Fruit fly (Drosophila melanogaster) whole organism, embryonic: ENCODE results near the gene pHCl-1.

Experiments used
- Atf6 ChIP-seq: fragments of 200-800 bp; sonication (Bioruptor generic); IDR thresholded peaks from 2 replicates; pipeline ENCODE4 v1.3.6; 2022; ENCODE audit warnings: missing biosample characterization, missing genetic modification characterization
- CG10543 ChIP-seq: fragments of 200-800 bp; sonication (Bioruptor generic); optimal IDR thresholded peaks from 3 replicates; lab custom pipeline; 2017; ENCODE audit warnings: missing biosample characterization, mild to moderate bottlenecking, missing genetic modification characterization, moderate library complexity
- CG10959 ChIP-seq: fragments of 200-800 bp; sonication (Bioruptor generic); IDR thresholded peaks from 2 replicates; pipeline ENCODE4 v1.3.6; 2022; ENCODE audit warnings: missing biosample characterization, missing genetic modification characterization
- CG12104 ChIP-seq: fragments of 200-800 bp; sonication (Bioruptor generic); optimal IDR thresholded peaks from 3 replicates; lab custom pipeline; 2016; ENCODE audit warnings: missing biosample characterization, missing genetic modification characterization
- CG12391 ChIP-seq: fragments of 200-800 bp; sonication (Bioruptor generic); optimal IDR thresholded peaks from 3 replicates; lab custom pipeline; 2018; ENCODE audit warnings: missing biosample characterization, mild to moderate bottlenecking, missing genetic modification characterization, moderate library complexity
- CG17186 ChIP-seq: fragments of 200-800 bp; sonication (Bioruptor generic); optimal IDR thresholded peaks from 3 replicates; lab custom pipeline; 2017; ENCODE audit warnings: missing biosample characterization, missing genetic modification reagents, missing genetic modification characterization
- CG1792 ChIP-seq: fragments of 200-800 bp; sonication (Bioruptor generic); optimal IDR thresholded peaks from 2 replicates; lab custom pipeline; 2016; ENCODE audit warnings: missing biosample characterization, missing genetic modification characterization
- CG18011 ChIP-seq: fragments of 200-800 bp; sonication (Bioruptor generic); optimal IDR thresholded peaks from 2 replicates; lab custom pipeline; 2017; ENCODE audit warnings: missing biosample characterization, missing genetic modification characterization, mild to moderate bottlenecking, moderate library complexity, missing genotype
- CG18262 ChIP-seq: fragments of 200-800 bp; optimal IDR thresholded peaks from 3 replicates; lab custom pipeline; 2019; ENCODE audit warnings: missing biosample characterization, mild to moderate bottlenecking, missing genetic modification characterization, moderate library complexity
- CG31441 ChIP-seq: fragments of 200-800 bp; sonication (Bioruptor generic); IDR thresholded peaks from 2 replicates; pipeline ENCODE4 v1.3.6; 2022; ENCODE audit warnings: missing biosample characterization, missing genetic modification characterization
- CG32532 ChIP-seq: fragments of 200-800 bp; sonication (Bioruptor generic); IDR thresholded peaks from 2 replicates; pipeline ENCODE4 v1.3.6; 2022; ENCODE audit warnings: missing biosample characterization, missing genetic modification characterization
- CG3407 ChIP-seq: fragments of 200-800 bp; sonication (Bioruptor generic); optimal IDR thresholded peaks from 2 replicates; lab custom pipeline; 2018; ENCODE audit warnings: missing biosample characterization, mild to moderate bottlenecking, missing genetic modification characterization
- CG4617 ChIP-seq: fragments of 200-800 bp; sonication (Bioruptor generic); optimal IDR thresholded peaks from 3 replicates; lab custom pipeline; 2016; ENCODE audit warnings: missing biosample characterization, missing genetic modification characterization, borderline replicate concordance
- CG5245 ChIP-seq: fragments of 200-800 bp; sonication (Bioruptor generic); optimal IDR thresholded peaks from 3 replicates; lab custom pipeline; 2016; ENCODE audit warnings: missing biosample characterization, missing genetic modification characterization
- CG9215 ChIP-seq: fragments of 200-800 bp; sonication (Bioruptor generic); IDR thresholded peaks from 2 replicates; pipeline ENCODE4 v1.3.6; 2022; ENCODE audit warnings: missing biosample characterization, missing genetic modification characterization
- CG9437 ChIP-seq: fragments of 200-800 bp; sonication (Bioruptor generic); optimal IDR thresholded peaks from 2 replicates; lab custom pipeline; 2018; ENCODE audit warnings: missing biosample characterization, mild to moderate bottlenecking, missing genetic modification characterization
- D ChIP-seq, 2 experiments: fragments of 200-800 bp in 1 of 2; fragments of >200 bp in 1 of 2; sonication (Bioruptor generic) in 1 of 2; optimal IDR thresholded peaks; 2 replicates in 1 of 2; 3 replicates in 1 of 2; lab custom pipeline; 2017; ENCODE audit warnings: mild to moderate bottlenecking in 1 of 2, missing biosample characterization in 1 of 2, missing genetic modification characterization in 1 of 2, missing genetic modification reagents in 1 of 2
- D19B ChIP-seq: fragments of 200-800 bp; sonication (Bioruptor generic); optimal IDR thresholded peaks from 2 replicates; lab custom pipeline; 2017; ENCODE audit warnings: missing biosample characterization, mild to moderate bottlenecking, missing genetic modification characterization
- Dp ChIP-seq: fragments of 200-800 bp; sonication (Bioruptor generic); optimal IDR thresholded peaks from 2 replicates; lab custom pipeline; 2018; ENCODE audit warnings: missing biosample characterization, mild to moderate bottlenecking, missing genetic modification characterization, moderate library complexity
- E2f2 ChIP-seq: fragments of 200-800 bp; sonication (Bioruptor generic); IDR thresholded peaks from 2 replicates; pipeline ENCODE4 v1.3.6; 2022; ENCODE audit warnings: missing biosample characterization, missing genetic modification characterization
- Eip74EF ChIP-seq, 2 experiments: fragments of 200-800 bp in 1 of 2; fragments of >200 bp in 1 of 2; sonication (Bioruptor generic) in 1 of 2; optimal IDR thresholded peaks; 2 replicates each; lab custom pipeline; 2017 to 2019; ENCODE audit warnings: missing biosample characterization in 2 of 2, missing genetic modification characterization in 2 of 2, mild to moderate bottlenecking in 1 of 2, moderate library complexity in 1 of 2
- HLHmδ ChIP-seq: fragments of 200-800 bp; sonication (Bioruptor generic); optimal IDR thresholded peaks from 2 replicates; lab custom pipeline; 2018; ENCODE audit warnings: missing biosample characterization, mild to moderate bottlenecking, missing genetic modification characterization, moderate library complexity
- NC2β ChIP-seq: fragments of 200-800 bp; sonication (Bioruptor generic); optimal IDR thresholded peaks from 2 replicates; lab custom pipeline; 2016; ENCODE audit warnings: missing biosample characterization, missing genetic modification characterization
- Opbp ChIP-seq: fragments of 200-800 bp; sonication (Bioruptor generic); IDR thresholded peaks from 3 replicates; pipeline ENCODE4 v1.3.6; 2022; ENCODE audit warnings: missing biosample characterization, missing genetic modification characterization; ENCODE audit not compliant: partially characterized antibody
- Poxn ChIP-seq: fragments of 200-800 bp; sonication (Bioruptor generic); IDR thresholded peaks from 2 replicates; pipeline ENCODE4 v1.3.6; 2022; ENCODE audit warnings: missing biosample characterization, missing genetic modification characterization
- aop ChIP-seq: fragments of 200-800 bp; sonication (Bioruptor generic); IDR thresholded peaks from 2 replicates; pipeline ENCODE4 v1.3.6; 2022; ENCODE audit warnings: missing biosample characterization, missing genetic modification characterization
- cg ChIP-seq: fragments of 200-800 bp; sonication (Bioruptor generic); optimal IDR thresholded peaks from 3 replicates; lab custom pipeline; 2019; ENCODE audit warnings: missing biosample characterization, mild to moderate bottlenecking, missing genetic modification characterization, moderate library complexity
- dysf ChIP-seq: fragments of 200-800 bp; sonication (Bioruptor generic); IDR thresholded peaks from 3 replicates; pipeline ENCODE4 v1.3.6; 2022; ENCODE audit warnings: missing biosample characterization, missing genetic modification characterization
- exex ChIP-seq: fragments of 200-800 bp; sonication (Bioruptor generic); optimal IDR thresholded peaks from 4 replicates; lab custom pipeline; 2018; ENCODE audit warnings: missing biosample characterization, mild to moderate bottlenecking, missing genetic modification characterization, moderate library complexity
- fru ChIP-seq: fragments of >200 bp; optimal IDR thresholded peaks from 2 replicates; lab custom pipeline; 2017
- gce ChIP-seq: fragments of 200-800 bp; sonication (Bioruptor generic); IDR thresholded peaks from 3 replicates; pipeline ENCODE4 v1.3.6; 2022; ENCODE audit warnings: missing biosample characterization, missing genetic modification characterization
- ham ChIP-seq: fragments of 200-800 bp; sonication (Bioruptor generic); IDR thresholded peaks from 2 replicates; pipeline ENCODE4 v1.3.6; 2022; ENCODE audit warnings: missing biosample characterization, missing genetic modification characterization
- hth ChIP-seq: fragments of >200 bp; optimal IDR thresholded peaks from 2 replicates; lab custom pipeline; 2017; ENCODE audit warnings: inconsistent platforms
- kni ChIP-seq: fragments of 200-800 bp; sonication (Bioruptor generic); optimal IDR thresholded peaks from 3 replicates; lab custom pipeline; 2017; ENCODE audit warnings: mild to moderate bottlenecking, missing biosample characterization, missing genetic modification reagents, missing genetic modification characterization
- lola ChIP-seq, 3 experiments: fragments of >200 bp in 2 of 3; fragments of 200-800 bp in 1 of 3; sonication (Bioruptor generic) in 1 of 3; optimal IDR thresholded peaks; 2 replicates each; lab custom pipeline; 2017 to 2019; ENCODE audit warnings: missing biosample characterization in 3 of 3, missing genetic modification characterization in 3 of 3, mild to moderate bottlenecking in 1 of 3, moderate library complexity in 1 of 3
- lov ChIP-seq, 2 experiments: fragments of 200-800 bp in 1 of 2; fragments of >200 bp in 1 of 2; sonication (Bioruptor generic) in 1 of 2; IDR thresholded peaks in 1 of 2; optimal IDR thresholded peaks in 1 of 2; 2 replicates in 1 of 2; 3 replicates in 1 of 2; pipeline versions ENCODE4 v1.3.6 to Lab custom; 2017 to 2022; ENCODE audit warnings: missing biosample characterization in 1 of 2, missing genetic modification characterization in 1 of 2
- nmo ChIP-seq: fragments of 200-800 bp; sonication (Bioruptor generic); optimal IDR thresholded peaks from 2 replicates; lab custom pipeline; 2018; ENCODE audit warnings: missing biosample characterization, mild to moderate bottlenecking, missing genetic modification characterization, moderate library complexity
- org-1 ChIP-seq: fragments of 200-800 bp; sonication (Bioruptor generic); optimal IDR thresholded peaks from 2 replicates; lab custom pipeline; 2017; ENCODE audit warnings: missing biosample characterization, missing genetic modification characterization
- pb ChIP-seq: fragments of 200-800 bp; sonication (Bioruptor generic); optimal IDR thresholded peaks from 3 replicates; lab custom pipeline; 2016; ENCODE audit warnings: missing biosample characterization, missing genetic modification characterization
- pum ChIP-seq: fragments of 200-800 bp; sonication (Bioruptor generic); optimal IDR thresholded peaks from 2 replicates; lab custom pipeline; 2016; ENCODE audit warnings: missing biosample characterization, missing genetic modification characterization
- pzg ChIP-seq: fragments of 200-800 bp; sonication (Bioruptor generic); optimal IDR thresholded peaks from 3 replicates; lab custom pipeline; 2018; ENCODE audit warnings: missing biosample characterization, mild to moderate bottlenecking, missing genetic modification characterization, moderate library complexity
- sd ChIP-seq: fragments of 200-800 bp; sonication (Bioruptor generic); optimal IDR thresholded peaks from 3 replicates; lab custom pipeline; 2018; ENCODE audit warnings: missing biosample characterization, mild to moderate bottlenecking, missing genetic modification characterization, moderate library complexity
- shn ChIP-seq: fragments of 200-800 bp; sonication (Bioruptor generic); optimal IDR thresholded peaks from 3 replicates; lab custom pipeline; 2016; ENCODE audit warnings: missing biosample characterization, missing genetic modification characterization
- sima ChIP-seq: fragments of 200-800 bp; sonication (Bioruptor generic); optimal IDR thresholded peaks from 2 replicates; lab custom pipeline; 2016; ENCODE audit warnings: missing biosample characterization, missing genetic modification characterization
- tna ChIP-seq: fragments of 200-800 bp; sonication (Bioruptor generic); IDR thresholded peaks from 2 replicates; pipeline ENCODE4 v1.3.6; 2022; ENCODE audit warnings: missing biosample characterization, missing genetic modification characterization; ENCODE audit not compliant: partially characterized antibody
- trem ChIP-seq: fragments of 200-800 bp; optimal IDR thresholded peaks from 3 replicates; lab custom pipeline; 2019; ENCODE audit warnings: missing biosample characterization, mild to moderate bottlenecking, missing genetic modification characterization, moderate library complexity
- tup ChIP-seq: fragments of 200-800 bp; sonication (Bioruptor generic); optimal IDR thresholded peaks from 2 replicates; lab custom pipeline; 2016; ENCODE audit warnings: missing biosample characterization, mild to moderate bottlenecking, missing genetic modification characterization, moderate library complexity
- z ChIP-seq: fragments of 200-800 bp; sonication (Bioruptor generic); IDR thresholded peaks from 3 replicates; pipeline ENCODE4 v1.3.6; 2022; ENCODE audit warnings: missing biosample characterization, missing genetic modification characterization
- zfh1 ChIP-seq: fragments of 200-800 bp; sonication (Bioruptor generic); IDR thresholded peaks from 3 replicates; pipeline ENCODE4 v1.3.6; 2022; ENCODE audit warnings: missing biosample characterization, missing genetic modification characterization

pHCl-1 gene

DNA sequence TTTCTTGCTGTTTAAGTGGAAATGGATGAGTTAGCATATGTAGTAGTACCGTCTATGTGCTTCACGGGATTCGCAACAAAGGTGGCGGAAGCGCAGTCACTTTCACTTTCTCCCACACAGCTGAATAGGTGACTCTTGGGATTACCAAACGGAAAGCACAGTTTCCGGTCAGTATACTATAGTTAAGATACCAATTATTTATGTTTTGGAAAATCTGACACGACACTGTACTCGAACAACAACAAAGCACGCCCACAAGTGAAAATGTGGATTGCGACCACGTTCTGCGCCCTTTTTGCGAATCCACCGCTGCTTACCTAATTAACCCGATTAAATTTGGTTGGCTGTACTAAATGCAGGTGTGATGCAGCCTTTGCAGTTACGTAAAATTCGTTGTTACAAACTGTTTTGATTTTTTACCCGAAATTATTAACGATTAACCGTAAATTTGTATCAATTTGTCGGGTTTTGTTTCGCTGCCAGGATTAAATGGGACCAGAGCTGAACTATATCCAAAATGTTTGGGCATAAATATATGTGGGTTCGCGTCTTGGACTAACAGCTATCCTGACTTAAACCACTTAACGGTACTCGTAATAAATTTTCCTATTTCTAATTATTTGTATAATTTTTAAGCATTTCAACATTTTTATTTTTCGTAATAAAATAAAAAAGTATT is 63.8 kb downstream of the pHCl-1 start, which contains the start of gene CG18081 (continued):
- TF ChIP-seq zfh1 (GFP tag; lab: Robert Waterston, UW) (no peak), gce (GFP tag; lab: Robert Waterston, UW) (no peak), CG18011 (GFP tag; lab: Kevin White, UChicago) (no peak), dysf (GFP tag; lab: Robert Waterston, UW) (no peak), tup (GFP tag; lab: Kevin White, UChicago) (no peak), hth (no peak), CG1792 (GFP tag; lab: Kevin White, UChicago) (no peak), Opbp (GFP tag; lab: Robert Waterston, UW) (no peak), CG12104 (GFP tag; lab: Kevin White, UChicago) (no peak), z (no peak), HLHmδ (GFP tag; lab: Kevin White, UChicago) (no peak), pum (GFP tag; lab: Kevin White, UChicago) (no peak), exex (tag; lab: Kevin White, UChicago) (peak; percentile 6), sima (no peak), lov (optimal IDR thresholded peaks at IDR 0.05; lab: Kevin White, UChicago) (no peak), lov (GFP tag; IDR thresholded peaks at IDR 0.05; lab: Robert Waterston, UW) (no peak), Poxn (GFP tag; lab: Robert Waterston, UW) (no peak), nmo (GFP tag; lab: Kevin White, UChicago) (peak; percentile 36), sd (no peak), org-1 (GFP tag; lab: Kevin White, UChicago) (no peak), NC2β (GFP tag; lab: Kevin White, UChicago) (no peak), CG4617 (GFP tag; lab: Kevin White, UChicago) (peak; percentile 85), CG12391 (peak; percentile 2), CG3407 (GFP tag; lab: Kevin White, UChicago) (no peak), CG31441 (GFP tag; lab: Robert Waterston, UW) (0 out of 2 replicates have a peak, but pooled peaks have one; percentile 25), tna (GFP tag; lab: Robert Waterston, UW) (no peak), cg (GFP tag; lab: Kevin White, UChicago) (no peak), CG32532 (no peak), kni (no peak), E2f2 (peak; percentile 22; the same call in 1 of the 2 replicates), shn (GFP tag; lab: Kevin White, UChicago) (no peak), CG17186 (GFP tag; lab: Kevin White, UChicago) (no peak), ham (no peak), pb (no peak), D (optimal IDR thresholded peaks at IDR 0.05; lab: Kevin White, UChicago) (no peak), D (GFP tag; optimal IDR thresholded peaks at IDR 0.05; lab: Kevin White, UChicago) (no peak), aop (GFP tag; lab: Robert Waterston, UW) (no peak), CG9215 (GFP tag; lab: Robert Waterston, UW) (no peak), CG9437 (GFP tag; lab: Kevin White, UChicago) (peak; percentile 84), CG10543 (GFP tag; lab: Kevin White, UChicago) (no peak), CG18262 (no peak), lola (GFP tag; optimal IDR thresholded peaks at IDR 0.05; lab: Kevin White, UChicago) (no peak), CG5245 (GFP tag; lab: Kevin White, UChicago) (no peak), Eip74EF (GFP tag; optimal IDR thresholded peaks at IDR 0.05; lab: Kevin White, UChicago) (no peak), fru (lab: Kevin White, UChicago) (no peak), D19B (no peak), pzg (GFP tag; lab: Kevin White, UChicago) (peak; percentile 77), Dp (GFP tag; lab: Kevin White, UChicago) (peak; percentile 31), Atf6 (no peak), trem (tag; lab: Kevin White, UChicago) (peak; percentile 52), CG10959 (GFP tag; lab: Robert Waterston, UW) (no peak)
